Fruit fly (Drosophila melanogaster) whole organism, embryonic: ENCODE data around the gene mbm.

Experiments used
- Antp ChIP-seq: fragments of 200-800 bp; sonication (Bioruptor generic); optimal IDR thresholded peaks from 3 replicates; lab custom pipeline; 2016; ENCODE audit warnings: missing biosample characterization, missing genetic modification characterization
- Atf-2 ChIP-seq: fragments of 200-800 bp; sonication (Bioruptor generic); optimal IDR thresholded peaks from 2 replicates; lab custom pipeline; 2016; ENCODE audit warnings: missing biosample characterization, missing genetic modification characterization
- Atf6 ChIP-seq: fragments of 200-800 bp; sonication (Bioruptor generic); IDR thresholded peaks from 2 replicates; pipeline ENCODE4 v1.3.6; 2022; ENCODE audit warnings: missing biosample characterization, missing genetic modification characterization
- CG12071 ChIP-seq: fragments of 200-800 bp; sonication (Bioruptor generic); optimal IDR thresholded peaks from 3 replicates; lab custom pipeline; 2018; ENCODE audit warnings: missing biosample characterization, mild to moderate bottlenecking, missing genetic modification characterization
- CG14710 ChIP-seq: fragments of 200-800 bp; sonication (Bioruptor generic); optimal IDR thresholded peaks from 3 replicates; lab custom pipeline; 2019; ENCODE audit warnings: missing biosample characterization, mild to moderate bottlenecking, missing genetic modification characterization, moderate library complexity
- CG15011 ChIP-seq: fragments of 200-800 bp; sonication (Bioruptor generic); optimal IDR thresholded peaks from 3 replicates; lab custom pipeline; 2018; ENCODE audit warnings: missing biosample characterization, mild to moderate bottlenecking, missing genetic modification characterization
- CG16779 ChIP-seq: fragments of 200-800 bp; sonication (Bioruptor generic); IDR thresholded peaks from 2 replicates; pipeline ENCODE4 v1.3.6; 2022; ENCODE audit warnings: missing biosample characterization, missing genetic modification characterization
- CG17359 ChIP-seq: fragments of 200-800 bp; sonication (Bioruptor generic); optimal IDR thresholded peaks from 3 replicates; lab custom pipeline; 2018; ENCODE audit warnings: missing biosample characterization, mild to moderate bottlenecking, missing genetic modification characterization, moderate library complexity
- CG32532 ChIP-seq: fragments of 200-800 bp; sonication (Bioruptor generic); IDR thresholded peaks from 2 replicates; pipeline ENCODE4 v1.3.6; 2022; ENCODE audit warnings: missing biosample characterization, missing genetic modification characterization
- CG3281 ChIP-seq: fragments of 200-800 bp; sonication (Bioruptor generic); optimal IDR thresholded peaks from 3 replicates; lab custom pipeline; 2017; ENCODE audit warnings: missing biosample characterization, mild to moderate bottlenecking, missing genetic modification characterization
- CG33557 ChIP-seq: fragments of 200-800 bp; sonication (Bioruptor generic); optimal IDR thresholded peaks from 2 replicates; lab custom pipeline; 2019; ENCODE audit warnings: missing biosample characterization, mild to moderate bottlenecking, missing genetic modification characterization, moderate library complexity
- CG4328 ChIP-seq: fragments of 200-800 bp; sonication (Bioruptor generic); optimal IDR thresholded peaks from 3 replicates; lab custom pipeline; 2017; ENCODE audit warnings: missing biosample characterization, missing genetic modification reagents, missing genetic modification characterization
- CG4360 ChIP-seq: fragments of 200-800 bp; sonication (Bioruptor generic); IDR thresholded peaks from 2 replicates; pipeline ENCODE4 v1.3.6; 2022; ENCODE audit warnings: missing biosample characterization, missing genetic modification characterization
- CG6765 ChIP-seq: fragments of 200-800 bp; sonication (Bioruptor generic); optimal IDR thresholded peaks from 3 replicates; lab custom pipeline; 2017; ENCODE audit warnings: missing biosample characterization, mild to moderate bottlenecking, missing genetic modification characterization
- CG6791 ChIP-seq: fragments of 200-800 bp; sonication (Bioruptor generic); IDR thresholded peaks from 3 replicates; pipeline ENCODE4 v1.3.6; 2022; ENCODE audit warnings: missing biosample characterization, missing genetic modification characterization; ENCODE audit not compliant: partially characterized antibody
- CG6854 ChIP-seq: fragments of 200-800 bp; sonication (Bioruptor generic); optimal IDR thresholded peaks from 3 replicates; lab custom pipeline; 2017; ENCODE audit warnings: missing biosample characterization, mild to moderate bottlenecking, missing genetic modification characterization
- CG7271 ChIP-seq: fragments of 200-800 bp; sonication (Bioruptor generic); optimal IDR thresholded peaks from 2 replicates; lab custom pipeline; 2018; ENCODE audit warnings: missing biosample characterization, mild to moderate bottlenecking, missing genetic modification characterization, moderate library complexity
- CoRest ChIP-seq: fragments of 200-800 bp; sonication (Bioruptor generic); optimal IDR thresholded peaks from 3 replicates; lab custom pipeline; 2018; ENCODE audit warnings: missing biosample characterization, mild to moderate bottlenecking, missing genetic modification characterization, moderate library complexity
- Dbx ChIP-seq: fragments of 200-800 bp; sonication (Bioruptor generic); IDR thresholded peaks from 3 replicates; pipeline ENCODE4 v1.3.6; 2022; ENCODE audit warnings: missing biosample characterization, missing genetic modification characterization
- Dip3 ChIP-seq: fragments of 200-800 bp; sonication (Bioruptor generic); optimal IDR thresholded peaks from 3 replicates; lab custom pipeline; 2016; ENCODE audit warnings: missing biosample characterization, missing genetic modification characterization
- Drgx ChIP-seq: fragments of 200-800 bp; sonication (Bioruptor generic); IDR thresholded peaks from 2 replicates; pipeline ENCODE4 v1.3.6; 2022; ENCODE audit warnings: missing biosample characterization, missing genetic modification characterization
- Fer1 ChIP-seq: fragments of 200-800 bp; sonication (Bioruptor generic); optimal IDR thresholded peaks from 2 replicates; lab custom pipeline; 2017; ENCODE audit warnings: missing biosample characterization, mild to moderate bottlenecking, missing genetic modification characterization
- Fer3 ChIP-seq: fragments of 200-800 bp; sonication (Bioruptor generic); optimal IDR thresholded peaks from 2 replicates; lab custom pipeline; 2018; ENCODE audit warnings: missing biosample characterization, mild to moderate bottlenecking, missing genetic modification characterization, moderate library complexity
- Hr3 ChIP-seq: fragments of 200-800 bp; sonication (Bioruptor generic); optimal IDR thresholded peaks from 3 replicates; lab custom pipeline; 2016; ENCODE audit warnings: missing biosample characterization, missing genetic modification characterization
- Lhr ChIP-seq: fragments of 200-800 bp; sonication (Bioruptor generic); optimal IDR thresholded peaks from 3 replicates; lab custom pipeline; 2017; ENCODE audit warnings: mild to moderate bottlenecking, missing biosample characterization, missing genetic modification reagents, missing genetic modification characterization
- Mrtf ChIP-seq: fragments of 200-800 bp; sonication (Bioruptor generic); IDR thresholded peaks from 3 replicates; pipeline ENCODE4 v1.3.6; 2022; ENCODE audit warnings: missing biosample characterization, missing genetic modification characterization
- Oaz ChIP-seq: fragments of 200-800 bp; sonication (Bioruptor generic); IDR thresholded peaks from 2 replicates; pipeline ENCODE4 v1.3.6; 2022; ENCODE audit warnings: missing biosample characterization, missing genetic modification characterization
- Six4 ChIP-seq: fragments of 200-800 bp; sonication (Bioruptor generic); optimal IDR thresholded peaks from 2 replicates; lab custom pipeline; 2016; ENCODE audit warnings: missing biosample characterization, missing genetic modification characterization
- Sox100B ChIP-seq: fragments of 200-800 bp; sonication (Bioruptor generic); optimal IDR thresholded peaks from 3 replicates; lab custom pipeline; 2018; ENCODE audit warnings: missing biosample characterization, mild to moderate bottlenecking, missing genetic modification characterization
- Spps ChIP-seq: fragments of 200-800 bp; sonication (Bioruptor generic); optimal IDR thresholded peaks from 2 replicates; lab custom pipeline; 2018; ENCODE audit warnings: missing biosample characterization, mild to moderate bottlenecking, missing genetic modification characterization
- TFAM ChIP-seq: fragments of 200-800 bp; sonication (Bioruptor generic); optimal IDR thresholded peaks from 2 replicates; lab custom pipeline; 2017; ENCODE audit warnings: missing biosample characterization, missing genetic modification characterization, inconsistent platforms
- ap ChIP-seq: fragments of 200-800 bp; sonication (Bioruptor generic); IDR thresholded peaks from 2 replicates; pipeline ENCODE4 v1.3.6; 2022; ENCODE audit warnings: missing biosample characterization, missing genetic modification characterization
- ase ChIP-seq: fragments of 200-800 bp; sonication (Bioruptor generic); IDR thresholded peaks from 3 replicates; pipeline ENCODE4 v1.3.6; 2022; ENCODE audit warnings: missing biosample characterization, missing genetic modification characterization
- az2 ChIP-seq: fragments of 200-800 bp; sonication (Bioruptor generic); optimal IDR thresholded peaks from 3 replicates; lab custom pipeline; 2016; ENCODE audit warnings: missing biosample characterization, missing genetic modification characterization
- dan ChIP-seq: fragments of 200-800 bp; sonication (Bioruptor generic); IDR thresholded peaks from 2 replicates; pipeline ENCODE4 v1.3.6; 2022; ENCODE audit warnings: missing biosample characterization, missing genetic modification characterization
- esg ChIP-seq: fragments of 200-800 bp; sonication (Bioruptor generic); conservative IDR thresholded peaks from 2 replicates; pipeline ENCODE4 v1.3.6; 2022; ENCODE audit warnings: missing biosample characterization, missing genetic modification characterization
- gcm ChIP-seq: fragments of 200-800 bp; sonication (Bioruptor generic); optimal IDR thresholded peaks from 2 replicates; lab custom pipeline; 2019; ENCODE audit warnings: missing biosample characterization, mild to moderate bottlenecking, missing genetic modification characterization, moderate library complexity
- gem ChIP-seq: fragments of 200-800 bp; sonication (Bioruptor generic); optimal IDR thresholded peaks from 2 replicates; lab custom pipeline; 2019; ENCODE audit warnings: missing biosample characterization, mild to moderate bottlenecking, missing genetic modification characterization, moderate library complexity
- grau ChIP-seq: fragments of 200-800 bp; optimal IDR thresholded peaks from 3 replicates; lab custom pipeline; 2019; ENCODE audit warnings: missing biosample characterization, mild to moderate bottlenecking, missing genetic modification characterization, moderate library complexity
- luna ChIP-seq: fragments of 200-800 bp; sonication (Bioruptor generic); optimal IDR thresholded peaks from 2 replicates; lab custom pipeline; 2016; ENCODE audit warnings: missing biosample characterization, missing genetic modification characterization
- psq ChIP-seq: fragments of 200-800 bp; sonication (Bioruptor generic); optimal IDR thresholded peaks from 2 replicates; lab custom pipeline; 2017; ENCODE audit warnings: missing biosample characterization, missing genetic modification characterization
- pzg ChIP-seq: fragments of 200-800 bp; sonication (Bioruptor generic); optimal IDR thresholded peaks from 3 replicates; lab custom pipeline; 2018; ENCODE audit warnings: missing biosample characterization, mild to moderate bottlenecking, missing genetic modification characterization, moderate library complexity
- run ChIP-seq: fragments of 200-800 bp; sonication (Bioruptor generic); optimal IDR thresholded peaks from 3 replicates; lab custom pipeline; 2018; ENCODE audit warnings: missing biosample characterization, mild to moderate bottlenecking, missing genetic modification characterization
- salm ChIP-seq: fragments of 200-800 bp; sonication (Bioruptor generic); optimal IDR thresholded peaks from 2 replicates; lab custom pipeline; 2018; ENCODE audit warnings: missing biosample characterization, mild to moderate bottlenecking, missing genetic modification characterization
- scrt ChIP-seq: fragments of 200-800 bp; sonication (Bioruptor generic); optimal IDR thresholded peaks from 2 replicates; lab custom pipeline; 2018; ENCODE audit warnings: missing biosample characterization, mild to moderate bottlenecking, missing genetic modification characterization, moderate library complexity
- slbo ChIP-seq: fragments of 200-800 bp; sonication (Bioruptor generic); IDR thresholded peaks from 2 replicates; pipeline ENCODE4 v1.3.6; 2022; ENCODE audit warnings: missing biosample characterization, missing genetic modification characterization
- sob ChIP-seq: fragments of 200-800 bp; sonication (Bioruptor generic); IDR thresholded peaks from 2 replicates; pipeline ENCODE4 v1.3.6; 2022; ENCODE audit warnings: missing biosample characterization, missing genetic modification characterization
- ssp ChIP-seq: fragments of 200-800 bp; sonication (Bioruptor generic); IDR thresholded peaks from 2 replicates; pipeline ENCODE4 v1.3.6; 2022; ENCODE audit warnings: missing biosample characterization, missing genetic modification characterization
- vvl ChIP-seq: fragments of 200-800 bp; sonication (Bioruptor generic); IDR thresholded peaks from 2 replicates; pipeline ENCODE4 v1.3.6; 2022; ENCODE audit warnings: missing biosample characterization, missing genetic modification characterization
- z ChIP-seq: fragments of 200-800 bp; sonication (Bioruptor generic); IDR thresholded peaks from 3 replicates; pipeline ENCODE4 v1.3.6; 2022; ENCODE audit warnings: missing biosample characterization, missing genetic modification characterization

mbm gene

dm6 chr2L:267441-268089 is 6.0 kb downstream of the mbm start, which contains the start of gene CG17075 (continued):
- TF ChIP-seq gcm (GFP tag; lab: Kevin White, UChicago) (peak; percentile 94), Dip3 (GFP tag; lab: Kevin White, UChicago) (peak; percentile 71), CG14710 (tag; lab: Kevin White, UChicago) (peak; percentile 79), CG12071 (GFP tag; lab: Kevin White, UChicago) (peak; percentile 88), az2 (GFP tag; lab: Kevin White, UChicago) (peak; percentile 94), TFAM (GFP tag; lab: Kevin White, UChicago) (peak; percentile 72), run (tag; lab: Kevin White, UChicago) (peak; percentile 87), CG15011 (GFP tag; lab: Kevin White, UChicago) (peak; percentile 88), psq (GFP tag; lab: Kevin White, UChicago) (peak; percentile 84), luna (no peak), Mrtf (GFP tag; lab: Robert Waterston, UW) (peak; percentile 92), Six4 (GFP tag; lab: Kevin White, UChicago) (peak; percentile 86), CG33557 (no peak), Lhr (peak; percentile 61), scrt (GFP tag; lab: Kevin White, UChicago) (peak; percentile 92), CG16779 (GFP tag; lab: Robert Waterston, UW) (peak; percentile 81), CG7271 (tag; lab: Kevin White, UChicago) (peak; percentile 42), Sox100B (GFP tag; lab: Kevin White, UChicago) (peak; percentile 92), Hr3 (GFP tag; lab: Kevin White, UChicago) (peak; percentile 93), sob (GFP tag; lab: Robert Waterston, UW) (peak; percentile 97), Fer3 (peak; percentile 96), Drgx (peak; percentile 95), CG4328 (GFP tag; lab: Kevin White, UChicago) (peak; percentile 81), CG4360 (peak; percentile 63), Atf6 (GFP tag; lab: Robert Waterston, UW) (peak; percentile 97), Antp (GFP tag; lab: Kevin White, UChicago) (peak; percentile 77), Oaz (GFP tag; lab: Robert Waterston, UW) (peak; percentile 97), grau (peak; percentile 95), Atf-2 (GFP tag; lab: Kevin White, UChicago) (peak; percentile 63), CG6854 (GFP tag; lab: Kevin White, UChicago) (peak; percentile 92), CoRest (peak; percentile 95), vvl (GFP tag; lab: Robert Waterston, UW) (peak; percentile 98), esg (GFP tag; lab: Robert Waterston, UW) (peak; percentile 93), CG6765 (GFP tag; lab: Kevin White, UChicago) (peak; percentile 92), Spps (peak; percentile 64), ssp (GFP tag; lab: Robert Waterston, UW) (peak; percentile 85), dan (no peak; the same call in 1 of the 2 replicates), ase (GFP tag; lab: Robert Waterston, UW) (peak; percentile 94), ap (GFP tag; lab: Robert Waterston, UW) (peak; percentile 96), CG17359 (tag; lab: Kevin White, UChicago) (peak; percentile 96), pzg (GFP tag; lab: Kevin White, UChicago) (peak; percentile 12), slbo (GFP tag; lab: Robert Waterston, UW) (peak; percentile 98), CG6791 (GFP tag; lab: Robert Waterston, UW) (no peak), salm (tag; lab: Kevin White, UChicago) (peak; percentile 83), Dbx (peak; percentile 97), CG3281 (GFP tag; lab: Kevin White, UChicago) (peak; percentile 95), z (GFP tag; lab: Robert Waterston, UW) (no peak; the same call in 2 of the 3 replicates), gem (tag; lab: Kevin White, UChicago) (peak; percentile 97), Fer1 (GFP tag; lab: Kevin White, UChicago) (peak; percentile 97), CG32532 (GFP tag; lab: Robert Waterston, UW) (peak; percentile 93)
